Worm (Caenorhabditis elegans) whole organism, mixed stage, embryonic: ENCODE measurements around the gene F59A7.14.

Source experiments
- M03D4.4 ChIP-seq: sonication (generic microtip); optimal IDR thresholded peaks from 2 replicates; lab custom pipeline; 2017; ENCODE audit warnings: mild to moderate bottlenecking, missing genetic modification characterization, missing compliant biosample characterization
- bed-3 ChIP-seq: fragments of 200-800 bp; sonication (Bioruptor generic); optimal IDR thresholded peaks from 3 replicates; lab custom pipeline; 2018; ENCODE audit warnings: mild to moderate bottlenecking, missing genetic modification characterization, moderate library complexity, missing compliant biosample characterization
- ces-1 ChIP-seq: fragments of 150-350 bp; optimal IDR thresholded peaks from 2 replicates; lab custom pipeline; 2014; ENCODE audit warnings: missing biosample characterization, missing genetic modification reagents, missing genetic modification characterization
- elt-1 ChIP-seq: sonication (generic microtip); optimal IDR thresholded peaks from 2 replicates; lab custom pipeline; 2017; ENCODE audit warnings: missing genetic modification characterization, mild to moderate bottlenecking, missing compliant biosample characterization, antibody characterized with exemption, moderate library complexity, borderline replicate concordance; ENCODE audit not compliant: insufficient read depth
- ham-2 ChIP-seq: fragments of 200-800 bp; sonication (Bioruptor generic); optimal IDR thresholded peaks from 2 replicates; lab custom pipeline; 2018; ENCODE audit warnings: mild to moderate bottlenecking, missing genetic modification characterization, missing compliant biosample characterization
- mep-1 ChIP-seq: fragments of 150-350 bp; optimal IDR thresholded peaks from 2 replicates; lab custom pipeline; 2017; ENCODE audit warnings: missing biosample characterization, missing genetic modification reagents, missing genetic modification characterization, inconsistent platforms
- mls-2 ChIP-seq: sonication (generic microtip); optimal IDR thresholded peaks from 2 replicates; lab custom pipeline; 2016; ENCODE audit warnings: mild to moderate bottlenecking, missing genetic modification characterization, moderate library complexity, missing compliant biosample characterization
- pha-4 ChIP-seq: fragments of 150-350 bp; optimal IDR thresholded peaks from 2 replicates; lab custom pipeline; 2018; ENCODE audit warnings: missing biosample characterization, missing genetic modification reagents, missing genetic modification characterization
- snpc-4 ChIP-seq: fragments of 150-350 bp; optimal IDR thresholded peaks from 2 replicates; lab custom pipeline; 2014; ENCODE audit warnings: missing biosample characterization, missing genetic modification characterization
- sptf-1 ChIP-seq: sonication (generic microtip); optimal IDR thresholded peaks from 2 replicates; lab custom pipeline; 2017; ENCODE audit warnings: mild to moderate bottlenecking, missing genetic modification characterization, moderate library complexity, missing compliant biosample characterization
- unc-39 ChIP-seq: fragments of 150-350 bp; optimal IDR thresholded peaks from 2 replicates; lab custom pipeline; 2014; ENCODE audit warnings: missing biosample characterization, missing genetic modification characterization
- ztf-11 ChIP-seq: fragments of 150-350 bp; optimal IDR thresholded peaks from 2 replicates; lab custom pipeline; 2014; ENCODE audit warnings: missing biosample characterization, missing genetic modification characterization

DNA sequence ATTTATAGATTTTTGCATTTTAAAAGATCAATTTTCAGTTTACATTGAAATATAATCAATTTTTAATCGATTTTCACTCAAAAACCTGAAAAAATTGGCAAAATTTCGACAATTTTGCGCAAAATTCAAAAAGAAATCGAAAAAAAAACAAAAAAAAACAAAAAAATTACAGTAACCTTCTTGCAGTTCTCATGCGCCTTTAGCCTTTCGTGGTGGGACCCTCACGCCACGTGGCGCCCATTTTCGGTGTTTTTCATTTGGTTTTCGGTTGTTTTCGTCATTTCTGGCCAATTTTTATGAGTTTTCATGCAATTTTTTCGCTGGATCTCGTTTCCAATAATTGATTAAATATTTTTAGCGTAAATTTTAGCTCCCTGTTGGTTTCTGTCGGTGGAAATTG lies 48.6 kb downstream of the F59A7.14 start:
- TF ChIP-seq mep-1 (tag; lab: Kevin White, UChicago) (no peak), ces-1 (GFP tag; lab: Kevin White, UChicago) (no peak), snpc-4 (tag; lab: Kevin White, UChicago) (no peak), ztf-11 (tag; lab: Kevin White, UChicago) (no peak), pha-4 (tag; lab: Kevin White, UChicago) (no peak), bed-3 (no peak), sptf-1 (no peak), M03D4.4 (tag; lab: Kevin White, UChicago) (no peak), unc-39 (tag; lab: Kevin White, UChicago) (no peak), elt-1 (tag; lab: Kevin White, UChicago) (no peak), ham-2 (no peak), mls-2 (tag; lab: Kevin White, UChicago) (no peak)
